Worm (Caenorhabditis elegans) whole organism, L3 larva: ENCODE measurements around the gene mua-3.

Source experiments
- R02D3.7 ChIP-seq: fragments of 150-350 bp; optimal IDR thresholded peaks from 2 replicates; lab custom pipeline; 2014; ENCODE audit warnings: missing biosample characterization, missing genetic modification characterization
- ZK546.5 ChIP-seq: sonication (generic microtip); optimal IDR thresholded peaks from 2 replicates; lab custom pipeline; 2017; ENCODE audit warnings: missing biosample characterization, missing genetic modification characterization
- aly-2 ChIP-seq: fragments of 150-350 bp; optimal IDR thresholded peaks from 2 replicates; lab custom pipeline; 2014; ENCODE audit warnings: missing biosample characterization, missing genetic modification characterization
- ama-1 ChIP-seq: fragments of 150-350 bp; optimal IDR thresholded peaks from 2 replicates; lab custom pipeline; 2018
- ceh-16 ChIP-seq: sonication (generic microtip); optimal IDR thresholded peaks from 2 replicates; lab custom pipeline; 2017; ENCODE audit warnings: missing biosample characterization, missing genetic modification characterization
- ceh-28 ChIP-seq: fragments of 150-350 bp; optimal IDR thresholded peaks from 2 replicates; lab custom pipeline; 2014; ENCODE audit warnings: missing biosample characterization, missing genetic modification reagents, missing genetic modification characterization
- ceh-82 ChIP-seq: fragments of 150-350 bp; optimal IDR thresholded peaks from 2 replicates; lab custom pipeline; 2014; ENCODE audit warnings: missing biosample characterization, missing genetic modification characterization
- ceh-9 ChIP-seq: sonication (generic microtip); optimal IDR thresholded peaks from 2 replicates; lab custom pipeline; 2018; ENCODE audit warnings: missing biosample characterization, missing genetic modification characterization
- daf-12 ChIP-seq: fragments of 150-350 bp; optimal IDR thresholded peaks from 2 replicates; lab custom pipeline; 2014; ENCODE audit warnings: missing biosample characterization, missing genetic modification reagents, missing genetic modification characterization
- egl-27 ChIP-seq: sonication (generic microtip); optimal IDR thresholded peaks from 4 replicates; lab custom pipeline; 2017; ENCODE audit warnings: missing biosample characterization, missing genetic modification reagents, missing genetic modification characterization
- elt-1 ChIP-seq: fragments of 150-350 bp; optimal IDR thresholded peaks from 2 replicates; lab custom pipeline; 2014; ENCODE audit warnings: missing biosample characterization, missing genetic modification characterization
- elt-2 ChIP-seq: sonication (generic microtip); optimal IDR thresholded peaks from 2 replicates; lab custom pipeline; 2016; ENCODE audit warnings: missing genetic modification reagents, mild to moderate bottlenecking, missing genetic modification characterization, missing compliant biosample characterization
- elt-3 ChIP-seq, 3 experiments: fragments of 150-350 bp in 1 of 3; sonication (generic microtip) in 2 of 3; optimal IDR thresholded peaks; 2 replicates in 2 of 3; 4 replicates in 1 of 3; lab custom pipeline; 2014 to 2017; ENCODE audit warnings: missing biosample characterization in 3 of 3, missing genetic modification characterization in 3 of 3
- eor-1 ChIP-seq, 2 experiments: fragments of 150-350 bp; optimal IDR thresholded peaks; 2 replicates each; lab custom pipeline; 2014 to 2018; ENCODE audit warnings: missing biosample characterization in 2 of 2, missing genetic modification characterization in 2 of 2
- fkh-10 ChIP-seq: sonication (generic microtip); optimal IDR thresholded peaks from 2 replicates; lab custom pipeline; 2017; ENCODE audit warnings: missing biosample characterization, missing genetic modification reagents, missing genetic modification characterization
- fkh-2 ChIP-seq: fragments of 150-350 bp; optimal IDR thresholded peaks from 2 replicates; lab custom pipeline; 2014; ENCODE audit warnings: missing biosample characterization, missing genetic modification reagents, missing genetic modification characterization
- fos-1 ChIP-seq: fragments of 150-350 bp; optimal IDR thresholded peaks from 2 replicates; lab custom pipeline; 2014; ENCODE audit warnings: missing biosample characterization, missing genetic modification characterization
- hmg-11 ChIP-seq: sonication (generic microtip); optimal IDR thresholded peaks from 2 replicates; lab custom pipeline; 2016; ENCODE audit warnings: missing genetic modification characterization, missing compliant biosample characterization
- jun-1 ChIP-seq: fragments of 150-350 bp; optimal IDR thresholded peaks from 2 replicates; lab custom pipeline; 2014; ENCODE audit warnings: missing biosample characterization, missing genetic modification reagents, missing genetic modification characterization
- lin-15B ChIP-seq: fragments of 150-350 bp; optimal IDR thresholded peaks from 2 replicates; lab custom pipeline; 2014; ENCODE audit warnings: missing biosample characterization, missing genetic modification characterization
- lin-39 ChIP-seq: fragments of 150-350 bp; optimal IDR thresholded peaks from 2 replicates; lab custom pipeline; 2018; ENCODE audit warnings: missing biosample characterization, missing genetic modification reagents, missing genetic modification characterization
- lsy-12 ChIP-seq: sonication (generic microtip); optimal IDR thresholded peaks from 2 replicates; lab custom pipeline; 2016; ENCODE audit warnings: mild to moderate bottlenecking, missing genetic modification characterization, missing compliant biosample characterization
- mdl-1 ChIP-seq: fragments of 150-350 bp; optimal IDR thresholded peaks from 2 replicates; lab custom pipeline; 2014; ENCODE audit warnings: missing biosample characterization, missing genetic modification characterization
- nfya-1 ChIP-seq: sonication (generic microtip); optimal IDR thresholded peaks from 2 replicates; lab custom pipeline; 2017; ENCODE audit warnings: missing genetic modification characterization, mild to moderate bottlenecking, missing compliant biosample characterization, antibody characterized with exemption, moderate library complexity; ENCODE audit not compliant: insufficient read depth
- nhr-11 ChIP-seq: fragments of 150-350 bp; optimal IDR thresholded peaks from 2 replicates; lab custom pipeline; 2014; ENCODE audit warnings: missing biosample characterization, missing genetic modification characterization
- nhr-12 ChIP-seq: fragments of 150-350 bp; optimal IDR thresholded peaks from 2 replicates; lab custom pipeline; 2014; ENCODE audit warnings: missing biosample characterization, missing genetic modification characterization
- nhr-23 ChIP-seq: fragments of 150-350 bp; optimal IDR thresholded peaks from 2 replicates; lab custom pipeline; 2014; ENCODE audit warnings: missing biosample characterization, missing genetic modification reagents, missing genetic modification characterization
- nhr-237 ChIP-seq: fragments of 150-350 bp; optimal IDR thresholded peaks from 2 replicates; lab custom pipeline; 2014; ENCODE audit warnings: missing biosample characterization, missing genetic modification characterization
- nhr-25 ChIP-seq: sonication (generic microtip); optimal IDR thresholded peaks from 2 replicates; lab custom pipeline; 2017; ENCODE audit warnings: missing biosample characterization, missing genetic modification characterization
- nhr-28 ChIP-seq: fragments of 150-350 bp; optimal IDR thresholded peaks from 2 replicates; lab custom pipeline; 2014; ENCODE audit warnings: missing biosample characterization, missing genetic modification characterization
- nhr-43 ChIP-seq: sonication (generic microtip); optimal IDR thresholded peaks from 2 replicates; lab custom pipeline; 2016; ENCODE audit warnings: mild to moderate bottlenecking, missing genetic modification characterization, missing compliant biosample characterization; ENCODE audit not compliant: poor library complexity, severe bottlenecking
- nhr-67 ChIP-seq: fragments of 150-350 bp; optimal IDR thresholded peaks from 2 replicates; lab custom pipeline; 2014; ENCODE audit warnings: missing biosample characterization, missing genetic modification characterization
- nhr-76 ChIP-seq: fragments of 150-350 bp; sonication (generic microtip); optimal IDR thresholded peaks from 5 replicates; lab custom pipeline; 2014; ENCODE audit warnings: missing biosample characterization, missing genetic modification characterization
- nhr-77 ChIP-seq: fragments of 150-350 bp; optimal IDR thresholded peaks from 2 replicates; lab custom pipeline; 2014; ENCODE audit warnings: missing biosample characterization, missing genetic modification characterization
- pha-4 ChIP-seq: fragments of 150-350 bp; optimal IDR thresholded peaks from 2 replicates; lab custom pipeline; 2014; ENCODE audit warnings: missing biosample characterization, missing genetic modification reagents, missing genetic modification characterization
- pqm-1 ChIP-seq: fragments of 150-350 bp; optimal IDR thresholded peaks from 2 replicates; lab custom pipeline; 2017; ENCODE audit warnings: missing biosample characterization, missing genetic modification characterization, inconsistent platforms
- sea-2 ChIP-seq: fragments of 150-350 bp; sonication (generic microtip); optimal IDR thresholded peaks from 4 replicates; lab custom pipeline; 2014; ENCODE audit warnings: missing biosample characterization, missing genetic modification reagents, missing genetic modification characterization
- skn-1 ChIP-seq: fragments of 150-350 bp; optimal IDR thresholded peaks from 2 replicates; lab custom pipeline; 2014; ENCODE audit warnings: missing biosample characterization, missing genetic modification characterization
- snpc-4 ChIP-seq: fragments of 150-350 bp; optimal IDR thresholded peaks from 2 replicates; lab custom pipeline; 2014; ENCODE audit warnings: missing biosample characterization, missing genetic modification characterization
- tbx-2 ChIP-seq: sonication (generic microtip); optimal IDR thresholded peaks from 2 replicates; lab custom pipeline; 2016; ENCODE audit warnings: mild to moderate bottlenecking, missing genetic modification characterization, missing compliant biosample characterization
- unc-39 ChIP-seq: sonication (generic microtip); optimal IDR thresholded peaks from 4 replicates; lab custom pipeline; 2017; ENCODE audit warnings: missing biosample characterization, missing genetic modification characterization
- unc-62 ChIP-seq: fragments of 150-350 bp; sonication (generic microtip); optimal IDR thresholded peaks from 4 replicates; lab custom pipeline; 2014; ENCODE audit warnings: missing biosample characterization, missing genetic modification reagents, missing genetic modification characterization
- zag-1 ChIP-seq: fragments of 150-350 bp; optimal IDR thresholded peaks from 2 replicates; lab custom pipeline; 2014; ENCODE audit warnings: missing biosample characterization, missing genetic modification characterization
- ztf-11 ChIP-seq: fragments of 150-350 bp; optimal IDR thresholded peaks from 2 replicates; lab custom pipeline; 2014; ENCODE audit warnings: missing biosample characterization, missing genetic modification characterization
- ztf-4 ChIP-seq: fragments of 150-350 bp; optimal IDR thresholded peaks from 2 replicates; lab custom pipeline; 2014; ENCODE audit warnings: missing biosample characterization, missing genetic modification characterization

The mua-3 gene

ce11 chrIII:10214540-10214979 lies 54.1 kb downstream of the mua-3 start:
- TF ChIP-seq lsy-12 (tag; lab: Kevin White, UChicago): peak; percentile 78
- no peak for TF ChIP-seq nhr-76 (tag; lab: Kevin White, UChicago)
- no peak for TF ChIP-seq nhr-237 (tag; lab: Kevin White, UChicago)
- TF ChIP-seq zag-1 (tag; lab: Kevin White, UChicago): no peak
- TF ChIP-seq elt-1 (tag; lab: Kevin White, UChicago): no peak
- peak; percentile 77 for TF ChIP-seq aly-2 (tag; lab: Kevin White, UChicago)
- peak; percentile 15 for TF ChIP-seq nhr-23
- TF ChIP-seq pha-4 (tag; lab: Kevin White, UChicago): peak; percentile 35
- no peak for TF ChIP-seq nhr-11 (tag; lab: Kevin White, UChicago)
- TF ChIP-seq elt-2 (tag; lab: Kevin White, UChicago): peak; percentile 74
- no peak for TF ChIP-seq mdl-1 (tag; lab: Kevin White, UChicago)
- no peak for TF ChIP-seq nhr-25 (tag; lab: Kevin White, UChicago)
- peak; percentile 75 for TF ChIP-seq nhr-43 (tag; lab: Kevin White, UChicago)
- TF ChIP-seq fkh-2 (tag; lab: Kevin White, UChicago): no peak
- peak; percentile 13 for TF ChIP-seq tbx-2 (tag; lab: Kevin White, UChicago)
- peak; percentile 46 for TF ChIP-seq ceh-82 (tag; lab: Kevin White, UChicago)
- no peak for TF ChIP-seq ztf-11
- TF ChIP-seq ZK546.5 (tag; lab: Kevin White, UChicago): no peak
- TF ChIP-seq jun-1 (tag; lab: Kevin White, UChicago): peak; percentile 79
- TF ChIP-seq ama-1 (lab: Kevin White, UChicago): peak; percentile 97
- TF ChIP-seq lin-39: no peak
- TF ChIP-seq fos-1 (tag; lab: Kevin White, UChicago): peak; percentile 38
- TF ChIP-seq, all 47 proteins: peak for 11

ce11 chrIII:10215882-10216281 lies 55.4 kb downstream of the mua-3 start:
- TF ChIP-seq ceh-82 (tag; lab: Kevin White, UChicago): no peak
- TF ChIP-seq nhr-43 (tag; lab: Kevin White, UChicago): peak; percentile 33
- no peak for TF ChIP-seq ztf-4
- TF ChIP-seq ama-1 (lab: Kevin White, UChicago): peak; percentile 76

DNA sequence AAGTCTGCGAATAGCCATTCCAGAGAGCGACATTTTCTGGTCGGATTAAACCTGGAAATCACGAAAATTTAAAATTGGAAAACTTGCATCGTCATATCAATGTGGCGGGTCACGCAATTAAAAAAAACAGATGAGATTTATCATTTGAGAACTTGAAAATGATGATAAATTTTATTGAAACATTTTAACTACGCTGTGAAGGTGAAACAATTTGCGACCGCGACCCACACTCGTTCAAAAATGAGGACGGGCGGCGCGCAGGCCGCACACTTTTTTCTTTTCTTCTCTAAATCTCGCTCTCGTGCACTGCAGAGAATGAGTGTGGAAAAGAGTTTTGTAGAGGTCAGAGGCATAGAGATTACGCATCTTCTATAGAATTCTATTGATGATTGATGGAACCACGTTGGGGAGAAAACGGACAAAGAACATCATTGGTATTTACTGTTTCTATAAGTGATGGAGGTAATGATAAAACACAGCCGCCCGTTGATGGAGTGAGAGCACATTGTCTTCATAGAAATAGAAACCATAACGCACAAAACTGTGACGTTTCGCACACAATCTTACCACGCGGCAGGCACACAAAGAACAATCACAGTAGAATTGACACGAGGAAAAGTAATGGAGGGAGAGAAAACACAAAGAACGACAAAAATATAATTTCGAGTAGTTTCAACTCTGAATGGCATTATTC lies 56.2 kb downstream of the mua-3 start, which contains the start of gene cts-1:
TSS of gene cts-1 (minus strand) at position 51 of the 694 bp plus-strand sequence.
- TF ChIP-seq pha-4 (tag; lab: Kevin White, UChicago) (peak; percentile 90), unc-39 (no peak), ama-1 (lab: Kevin White, UChicago) (peak; percentile 44), fkh-10 (GFP tag; lab: Kevin White, UChicago) (no peak), ceh-9 (tag; lab: Kevin White, UChicago) (no peak), nhr-12 (no peak), nhr-11 (tag; lab: Kevin White, UChicago) (peak; percentile 11), nhr-237 (tag; lab: Kevin White, UChicago) (no peak), egl-27 (tag; lab: Kevin White, UChicago) (peak; percentile 77), eor-1 (tag; optimal IDR thresholded peaks at IDR 0.05; lab: Kevin White, UChicago) (no peak), elt-1 (tag; lab: Kevin White, UChicago) (peak; percentile 67), unc-62 (peak; percentile 36), elt-2 (tag; lab: Kevin White, UChicago) (peak; percentile 93), nhr-28 (tag; lab: Kevin White, UChicago) (no peak), nhr-43 (tag; lab: Kevin White, UChicago) (peak; percentile 36), ztf-4 (no peak), nhr-23 (peak; percentile 86), ceh-82 (tag; lab: Kevin White, UChicago) (no peak), jun-1 (tag; lab: Kevin White, UChicago) (peak; percentile 86), nhr-67 (tag; lab: Kevin White, UChicago) (no peak), pqm-1 (tag; lab: Kevin White, UChicago) (peak; percentile 83), daf-12 (tag; lab: Kevin White, UChicago) (no peak), elt-3 (tag; optimal IDR thresholded peaks at IDR 0.05; lab: Kevin White, UChicago) (peak in 1 of 3 experiments; percentile 70), ceh-16 (tag; lab: Kevin White, UChicago) (no peak), ceh-28 (tag; lab: Kevin White, UChicago) (peak; percentile 71), nfya-1 (tag; lab: Kevin White, UChicago) (peak; percentile 86), lsy-12 (tag; lab: Kevin White, UChicago) (peak; percentile 79), skn-1 (no peak), R02D3.7 (tag; lab: Kevin White, UChicago) (peak; percentile 50), mdl-1 (tag; lab: Kevin White, UChicago) (peak; percentile 53), fkh-2 (tag; lab: Kevin White, UChicago) (no peak), lin-15B (tag; lab: Kevin White, UChicago) (peak; percentile 92), sea-2 (GFP tag; lab: Kevin White, UChicago) (no peak), fos-1 (tag; lab: Kevin White, UChicago) (peak; percentile 73), lin-39 (peak; percentile 87), snpc-4 (tag; lab: Kevin White, UChicago) (peak; percentile 38), zag-1 (tag; lab: Kevin White, UChicago) (no peak), nhr-77 (no peak), hmg-11 (peak; percentile 29), nhr-76 (tag; lab: Kevin White, UChicago) (peak; percentile 33)
